Worm (Caenorhabditis elegans): ENCODE data around the gene F13B12.3.
A peak's percentile ranks its signal among the peaks of the same experiment; 100 is the strongest.

The F13B12.3 gene

DNA sequence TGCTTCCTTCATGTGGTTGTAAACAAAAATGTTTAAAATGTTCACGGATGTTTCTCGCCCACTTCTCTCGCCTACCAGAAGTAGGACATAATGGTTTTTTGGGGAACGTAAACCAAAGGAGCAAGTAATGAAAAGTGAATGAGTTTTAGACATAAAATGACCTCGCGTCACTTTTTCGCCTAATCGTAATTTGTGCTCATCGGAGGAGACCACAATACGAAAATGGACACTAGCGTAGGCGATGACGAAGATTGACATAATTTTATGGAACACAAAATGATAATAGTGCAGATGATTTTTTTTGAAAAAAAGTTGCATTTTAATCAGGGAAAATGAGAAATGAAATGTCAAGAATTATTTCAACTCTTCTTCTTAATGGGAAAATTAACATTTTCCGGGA is 29.7 kb downstream of the F13B12.3 start:
- no peak for TF ChIP-seq lim-6 (tag; optimal IDR thresholded peaks at IDR 0.05)
- no peak for TF ChIP-seq ceh-24 (tag; optimal IDR thresholded peaks at IDR 0.05)

DNA sequence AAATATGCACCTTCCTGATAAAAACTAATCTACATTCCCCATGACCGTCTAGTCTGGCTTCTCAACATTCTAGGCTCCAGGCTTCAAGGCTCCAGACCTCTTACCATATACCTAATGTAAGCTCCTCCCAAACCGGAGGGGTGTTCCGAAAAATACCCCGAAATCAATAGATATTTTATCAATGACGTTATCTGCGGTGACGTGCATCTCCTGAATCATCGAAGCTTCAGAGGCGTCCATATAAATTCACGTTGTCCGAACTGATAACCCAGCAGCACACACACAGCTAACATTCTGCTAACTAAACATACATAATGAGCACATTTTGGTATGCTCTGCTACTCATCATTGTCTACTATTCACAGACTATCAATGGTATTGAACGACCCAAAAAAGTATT is 30.6 kb downstream of the F13B12.3 start, which contains the start of gene ugt-44:
ugt-44 (plus strand) TSS at position 248 of the 400 bp plus-strand sequence.
- TF ChIP-seq C08G9.2 (tag; optimal IDR thresholded peaks at IDR 0.05) (no peak), pax-1 (tag; optimal IDR thresholded peaks at IDR 0.05) (no peak), dmd-4 (tag; optimal IDR thresholded peaks at IDR 0.05; ENCODE audit: borderline replicate concordance) (no peak), ceh-31 (tag; optimal IDR thresholded peaks at IDR 0.05) (no peak), ama-1 (optimal IDR thresholded peaks at IDR 0.05) (no peak), zip-5 (tag; optimal IDR thresholded peaks at IDR 0.05) (no peak), unc-42 (tag; optimal IDR thresholded peaks at IDR 0.05) (no peak)

DNA sequence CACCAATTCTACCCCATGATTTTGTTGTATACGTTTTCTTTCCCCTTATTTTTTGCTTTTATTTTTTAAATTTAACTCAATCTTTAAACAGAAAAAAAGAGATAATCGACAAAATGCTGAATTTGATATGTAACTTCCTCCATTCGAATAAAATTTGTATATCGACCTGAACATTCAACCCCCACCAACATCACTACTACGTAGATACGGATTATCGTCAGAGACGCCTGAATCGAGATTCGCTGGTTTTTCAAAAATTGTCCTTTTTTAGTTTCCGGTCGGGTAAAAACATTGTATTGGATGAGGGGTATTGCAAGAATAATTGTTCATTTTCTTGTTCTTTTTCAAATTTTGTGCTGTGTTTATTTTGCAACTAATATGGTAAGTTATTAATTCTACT is 33.6 kb downstream of the F13B12.3 start, which contains the start of gene bgnt-1.1:
bgnt-1.1 (plus strand) TSS at position 301 of the 400 bp plus-strand sequence.
- TF ChIP-seq ceh-6 (GFP tag; optimal IDR thresholded peaks at IDR 0.05) = no peak
- TF ChIP-seq tbx-2 (tag; optimal IDR thresholded peaks at IDR 0.05) = no peak
- no peak for TF ChIP-seq unc-55 (GFP tag; optimal IDR thresholded peaks at IDR 0.05)
- no peak for TF ChIP-seq Y22D7AL.16 (tag; optimal IDR thresholded peaks at IDR 0.05)
- no peak for TF ChIP-seq ztf-16 (tag; optimal IDR thresholded peaks at IDR 0.05)
- TF ChIP-seq F13H6.1 (tag; optimal IDR thresholded peaks at IDR 0.05) = no peak
- TF ChIP-seq ahr-1 (tag; optimal IDR thresholded peaks at IDR 0.05) = no peak
- no peak for TF ChIP-seq C08G9.2 (tag; optimal IDR thresholded peaks at IDR 0.05)
- TF ChIP-seq pqm-1 (tag; optimal IDR thresholded peaks at IDR 0.05) = no peak
- no peak for TF ChIP-seq unc-86 (tag; optimal IDR thresholded peaks at IDR 0.05)
- TF ChIP-seq fkh-6 (tag; optimal IDR thresholded peaks at IDR 0.05) = no peak

DNA sequence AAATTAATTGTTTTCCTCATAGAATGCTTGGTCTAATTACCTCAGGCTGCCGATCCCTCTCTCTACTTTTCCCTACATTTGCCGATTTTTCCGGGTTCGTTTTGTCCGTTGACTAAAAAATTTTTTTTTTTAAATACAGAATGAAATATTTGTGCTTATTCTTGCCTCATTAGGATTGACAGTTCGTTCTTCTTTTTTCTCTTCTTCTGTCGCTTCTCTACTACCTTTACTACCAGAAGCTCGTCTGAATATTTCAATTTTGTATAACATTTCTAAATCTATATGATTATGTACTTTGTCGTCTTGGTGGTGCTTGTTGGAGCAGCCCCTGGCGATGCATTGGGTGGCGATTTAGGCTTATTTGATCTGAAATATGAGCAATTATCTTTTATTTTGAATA is 36.3 kb downstream of the F13B12.3 start:
- TF ChIP-seq hlh-13 (GFP tag; optimal IDR thresholded peaks at IDR 0.05) (no peak), elt-2 (tag; optimal IDR thresholded peaks at IDR 0.05) (no peak), lin-11 (tag; optimal IDR thresholded peaks at IDR 0.05) (no peak), lim-6 (tag; optimal IDR thresholded peaks at IDR 0.05) (no peak), ceh-48 (tag; optimal IDR thresholded peaks at IDR 0.05) (no peak), rnt-1 (tag; optimal IDR thresholded peaks at IDR 0.05) (no peak), madf-2 (tag; optimal IDR thresholded peaks at IDR 0.05) (no peak), fkh-10 (GFP tag; optimal IDR thresholded peaks at IDR 0.05) (no peak), hlh-30 (tag; optimal IDR thresholded peaks at IDR 0.05; ENCODE audit: insufficient read depth) (no peak), unc-3 (GFP tag; conservative IDR thresholded peaks at IDR 0.05) (no peak), unc-3 (tag; optimal IDR thresholded peaks at IDR 0.05) (no peak), pag-3 (tag; optimal IDR thresholded peaks at IDR 0.05; ENCODE audit: borderline replicate concordance) (no peak), nfya-1 (tag; optimal IDR thresholded peaks at IDR 0.05) (no peak), ceh-18 (tag; optimal IDR thresholded peaks at IDR 0.05) (no peak), dmd-4 (tag; optimal IDR thresholded peaks at IDR 0.05; ENCODE audit: borderline replicate concordance) (no peak)

DNA sequence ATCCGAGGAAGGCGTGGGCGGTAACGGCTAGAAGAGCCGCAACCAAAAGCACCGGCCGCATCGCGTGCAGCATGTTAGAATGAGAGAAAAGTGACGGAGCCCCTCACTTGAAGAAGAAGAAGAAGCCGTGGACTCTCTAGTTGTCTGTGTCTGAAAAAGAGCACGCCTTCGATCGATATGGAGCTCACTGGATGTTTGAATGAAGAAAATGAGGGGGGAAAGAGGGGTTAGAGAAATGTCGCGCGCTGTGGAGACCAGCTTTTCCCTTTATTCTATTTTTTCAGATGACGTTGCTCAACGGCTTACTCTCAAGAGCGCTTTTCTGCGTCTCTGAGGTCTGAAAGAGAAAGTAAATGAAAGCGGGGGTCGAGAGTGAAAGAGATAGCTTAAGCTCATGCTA is 42.8 kb downstream of the F13B12.3 start, which contains the start of gene egl-21:
egl-21 (minus strand) TSS at position 150 of the 400 bp plus-strand sequence.
- TF ChIP-seq ceh-2 (tag; optimal IDR thresholded peaks at IDR 0.05) = no peak
- no peak for TF ChIP-seq pha-2 (tag; optimal IDR thresholded peaks at IDR 0.05)
- no peak for TF ChIP-seq ceh-6 (GFP tag; optimal IDR thresholded peaks at IDR 0.05)
- TF ChIP-seq nfya-1 (tag; optimal IDR thresholded peaks at IDR 0.05) = peak; percentile 25
- peak; percentile 2 for TF ChIP-seq unc-86 (tag; optimal IDR thresholded peaks at IDR 0.05)
- TF ChIP-seq lim-6 (tag; optimal IDR thresholded peaks at IDR 0.05) = peak; percentile 1
- TF ChIP-seq ceh-18 (tag; optimal IDR thresholded peaks at IDR 0.05) = peak; percentile 17
- TF ChIP-seq nhr-232 (tag; optimal IDR thresholded peaks at IDR 0.05) = no peak
- peak; percentile 6 for TF ChIP-seq tbx-2 (tag; optimal IDR thresholded peaks at IDR 0.05)
- TF ChIP-seq eyg-1 (tag; optimal IDR thresholded peaks at IDR 0.05) = no peak
- peak; percentile 43 for TF ChIP-seq ceh-31 (tag; optimal IDR thresholded peaks at IDR 0.05)
- TF ChIP-seq unc-42 (tag; optimal IDR thresholded peaks at IDR 0.05) = peak; percentile 81
- peak; percentile 13 for TF ChIP-seq unc-55 (GFP tag; optimal IDR thresholded peaks at IDR 0.05)
- no peak for TF ChIP-seq tbx-7 (tag; optimal IDR thresholded peaks at IDR 0.05)
- no peak for TF ChIP-seq hlh-13 (GFP tag; optimal IDR thresholded peaks at IDR 0.05)
- no peak for TF ChIP-seq sox-4 (tag; optimal IDR thresholded peaks at IDR 0.05)
- TF ChIP-seq ceh-48 (tag; optimal IDR thresholded peaks at IDR 0.05) = peak; percentile 66
- TF ChIP-seq ceh-14 (tag; optimal IDR thresholded peaks at IDR 0.05) = peak; percentile 67
- TF ChIP-seq rnt-1 (tag; optimal IDR thresholded peaks at IDR 0.05) = no peak

All from whole organism, late embryonic.